Worm (Caenorhabditis elegans) whole organism, L4/young adult: ENCODE results near the gene cpr-5.

Source experiments
- W03F9.2 ChIP-seq: fragments of 150-350 bp; optimal IDR thresholded peaks from 2 replicates; lab custom pipeline; 2014; ENCODE audit warnings: missing biosample characterization, missing genetic modification characterization
- dao-5 ChIP-seq: sonication (generic microtip); optimal IDR thresholded peaks from 2 replicates; lab custom pipeline; 2016; ENCODE audit warnings: missing genotype, missing genetic modification characterization, moderate library complexity, missing compliant biosample characterization
- him-1 ChIP-seq: sonication (generic microtip); optimal IDR thresholded peaks from 2 replicates; lab custom pipeline; 2016; ENCODE audit warnings: missing genotype, missing genetic modification reagents, missing genetic modification characterization, missing compliant biosample characterization

- TF ChIP-seq dao-5 (no peak), him-1 (tag; lab: Kevin White, UChicago) (no peak), W03F9.2 (no peak)
Observed at ce11 chrV:1154472-1155278, 20.8 kb upstream of the cpr-5 start.
